Fruit fly (Drosophila melanogaster) whole organism, embryonic: ENCODE measurements around the gene Jon99Fii.

Source experiments
- ATbp ChIP-seq: fragments of 200-800 bp; sonication (Bioruptor generic); optimal IDR thresholded peaks from 2 replicates; lab custom pipeline; 2017; ENCODE audit warnings: missing biosample characterization, mild to moderate bottlenecking, missing genetic modification characterization, missing genetic modification reagents
- Bgb ChIP-seq: fragments of 200-800 bp; sonication (Bioruptor generic); IDR thresholded peaks from 2 replicates; pipeline ENCODE4 v1.3.6; 2022; ENCODE audit warnings: missing biosample characterization, missing genetic modification characterization; ENCODE audit not compliant: partially characterized antibody
- BtbVII ChIP-seq: fragments of 200-800 bp; sonication (Bioruptor generic); optimal IDR thresholded peaks from 3 replicates; lab custom pipeline; 2017; ENCODE audit warnings: missing biosample characterization, mild to moderate bottlenecking, missing genetic modification characterization
- CG11695 ChIP-seq: fragments of 200-800 bp; sonication (Bioruptor generic); IDR thresholded peaks from 3 replicates; pipeline ENCODE4 v1.3.6; 2022; ENCODE audit warnings: missing biosample characterization, missing genetic modification characterization
- CG12769 ChIP-seq: fragments of 200-800 bp; sonication (Bioruptor generic); optimal IDR thresholded peaks from 2 replicates; lab custom pipeline; 2019; ENCODE audit warnings: missing biosample characterization, mild to moderate bottlenecking, missing genetic modification characterization, moderate library complexity
- CG13287 ChIP-seq: fragments of 200-800 bp; sonication (Bioruptor generic); IDR thresholded peaks from 2 replicates; pipeline ENCODE4 v1.3.6; 2022; ENCODE audit warnings: missing biosample characterization, missing genetic modification characterization; ENCODE audit not compliant: partially characterized antibody
- CG13296 ChIP-seq: fragments of 200-800 bp; sonication (Bioruptor generic); optimal IDR thresholded peaks from 3 replicates; lab custom pipeline; 2018; ENCODE audit warnings: missing biosample characterization, mild to moderate bottlenecking, missing genetic modification characterization
- CG42726 ChIP-seq: fragments of 200-800 bp; sonication (Bioruptor generic); IDR thresholded peaks from 2 replicates; pipeline ENCODE4 v1.3.6; 2022; ENCODE audit warnings: missing biosample characterization, missing genetic modification characterization; ENCODE audit not compliant: partially characterized antibody
- CG4617 ChIP-seq: fragments of 200-800 bp; sonication (Bioruptor generic); optimal IDR thresholded peaks from 3 replicates; lab custom pipeline; 2016; ENCODE audit warnings: missing biosample characterization, missing genetic modification characterization, borderline replicate concordance
- CG8290 ChIP-seq, 3 experiments: fragments of 200-800 bp; sonication (Bioruptor generic); optimal IDR thresholded peaks; 2 replicates each; lab custom pipeline; 2016 to 2019; ENCODE audit warnings: missing biosample characterization in 3 of 3, missing genetic modification characterization in 3 of 3, mild to moderate bottlenecking in 2 of 3, moderate library complexity in 1 of 3
- CG8478 ChIP-seq: fragments of >200 bp; optimal IDR thresholded peaks from 2 replicates; lab custom pipeline; 2018
- CTCF ChIP-seq: fragments of 200-800 bp; sonication (Bioruptor generic); optimal IDR thresholded peaks from 2 replicates; lab custom pipeline; 2017; ENCODE audit warnings: missing biosample characterization, mild to moderate bottlenecking, missing genetic modification characterization, moderate library complexity
- Dbx ChIP-seq: fragments of 200-800 bp; sonication (Bioruptor generic); IDR thresholded peaks from 3 replicates; pipeline ENCODE4 v1.3.6; 2022; ENCODE audit warnings: missing biosample characterization, missing genetic modification characterization
- Drgx ChIP-seq: fragments of 200-800 bp; sonication (Bioruptor generic); IDR thresholded peaks from 2 replicates; pipeline ENCODE4 v1.3.6; 2022; ENCODE audit warnings: missing biosample characterization, missing genetic modification characterization
- E2f2 ChIP-seq: fragments of 200-800 bp; sonication (Bioruptor generic); IDR thresholded peaks from 2 replicates; pipeline ENCODE4 v1.3.6; 2022; ENCODE audit warnings: missing biosample characterization, missing genetic modification characterization
- Eip74EF ChIP-seq, 2 experiments: fragments of 200-800 bp in 1 of 2; fragments of >200 bp in 1 of 2; sonication (Bioruptor generic) in 1 of 2; optimal IDR thresholded peaks; 2 replicates each; lab custom pipeline; 2017 to 2019; ENCODE audit warnings: missing biosample characterization in 2 of 2, missing genetic modification characterization in 2 of 2, mild to moderate bottlenecking in 1 of 2, moderate library complexity in 1 of 2
- Med ChIP-seq: fragments of 200-800 bp; sonication (Bioruptor generic); peaks from one replicate; lab custom pipeline; 2016; ENCODE audit warnings: missing biosample characterization, missing genetic modification characterization, mild to moderate bottlenecking, inconsistent platforms, moderate library complexity
- Nf-YC ChIP-seq: fragments of 200-800 bp; optimal IDR thresholded peaks from 3 replicates; lab custom pipeline; 2019; ENCODE audit warnings: missing biosample characterization, mild to moderate bottlenecking, missing genetic modification characterization, moderate library complexity
- Sox102F ChIP-seq: fragments of 200-800 bp; sonication (Bioruptor generic); optimal IDR thresholded peaks from 2 replicates; lab custom pipeline; 2018; ENCODE audit warnings: missing biosample characterization, mild to moderate bottlenecking, missing genetic modification characterization, moderate library complexity
- Trl ChIP-seq, 3 experiments: fragments of >200 bp in 2 of 3; fragments of 200-800 bp in 1 of 3; sonication (Bioruptor generic) in 1 of 3; optimal IDR thresholded peaks; 2 replicates in 1 of 3; 3 replicates in 2 of 3; lab custom pipeline; 2016 to 2017; ENCODE audit warnings: missing biosample characterization in 1 of 3, missing genetic modification characterization in 1 of 3
- Xbp1 ChIP-seq: fragments of 200-800 bp; sonication (Bioruptor generic); optimal IDR thresholded peaks from 3 replicates; lab custom pipeline; 2016; ENCODE audit warnings: missing biosample characterization, mild to moderate bottlenecking, missing genetic modification characterization
- bsh ChIP-seq, 2 experiments: fragments of 200-800 bp; sonication (Bioruptor generic); optimal IDR thresholded peaks; 2 replicates each; lab custom pipeline; 2017 to 2018; ENCODE audit warnings: mild to moderate bottlenecking in 2 of 2, missing biosample characterization in 2 of 2, missing genetic modification characterization in 2 of 2, moderate library complexity in 1 of 2
- chm ChIP-seq: fragments of 200-800 bp; sonication (Bioruptor generic); IDR thresholded peaks from 2 replicates; pipeline ENCODE4 v1.3.6; 2022; ENCODE audit warnings: missing biosample characterization, missing genetic modification characterization
- ci ChIP-seq: fragments of 200-800 bp; sonication (Bioruptor generic); IDR thresholded peaks from 3 replicates; pipeline ENCODE4 v1.3.6; 2022; ENCODE audit warnings: missing biosample characterization, missing genetic modification characterization
- dmrt99B ChIP-seq: fragments of 200-800 bp; sonication (Bioruptor generic); optimal IDR thresholded peaks from 2 replicates; lab custom pipeline; 2018; ENCODE audit warnings: missing biosample characterization, mild to moderate bottlenecking, missing genetic modification characterization, moderate library complexity
- eve ChIP-seq, 2 experiments: fragments of >200 bp; optimal IDR thresholded peaks; 2 replicates each; lab custom pipeline; 2017; ENCODE audit warnings: missing biosample characterization in 2 of 2, missing genetic modification characterization in 2 of 2
- gfzf ChIP-seq: fragments of 200-800 bp; sonication (Bioruptor generic); optimal IDR thresholded peaks from 2 replicates; lab custom pipeline; 2016; ENCODE audit warnings: missing biosample characterization, mild to moderate bottlenecking, missing genetic modification characterization, moderate library complexity
- h ChIP-seq: fragments of >200 bp; optimal IDR thresholded peaks from 2 replicates; lab custom pipeline; 2017
- kay ChIP-seq: fragments of 200-800 bp; sonication (Bioruptor generic); optimal IDR thresholded peaks from 2 replicates; lab custom pipeline; 2016; ENCODE audit warnings: missing biosample characterization, missing genetic modification characterization
- knrl ChIP-seq: fragments of 200-800 bp; sonication (Bioruptor generic); IDR thresholded peaks from 3 replicates; pipeline ENCODE4 v1.3.6; 2022; ENCODE audit warnings: missing biosample characterization, missing genetic modification characterization; ENCODE audit not compliant: partially characterized antibody
- lilli ChIP-seq: fragments of 200-800 bp; sonication (Bioruptor generic); optimal IDR thresholded peaks from 3 replicates; lab custom pipeline; 2016; ENCODE audit warnings: missing biosample characterization, missing genetic modification characterization
- lmd ChIP-seq: fragments of 200-800 bp; sonication (Bioruptor generic); IDR thresholded peaks from 2 replicates; pipeline ENCODE4 v1.3.6; 2022; ENCODE audit warnings: missing biosample characterization, missing genetic modification characterization
- mirr ChIP-seq: fragments of 200-800 bp; sonication (Bioruptor generic); optimal IDR thresholded peaks from 3 replicates; lab custom pipeline; 2018; ENCODE audit warnings: missing biosample characterization, mild to moderate bottlenecking, missing genetic modification characterization
- nerfin-2 ChIP-seq: fragments of 200-800 bp; sonication (Bioruptor generic); IDR thresholded peaks from 2 replicates; pipeline ENCODE4 v1.3.6; 2022; ENCODE audit warnings: missing biosample characterization, missing genetic modification characterization; ENCODE audit not compliant: partially characterized antibody
- nom ChIP-seq: fragments of 200-800 bp; sonication (Bioruptor generic); optimal IDR thresholded peaks from 2 replicates; lab custom pipeline; 2017; ENCODE audit warnings: missing biosample characterization, missing genetic modification characterization, mild to moderate bottlenecking, moderate library complexity, missing genetic modification reagents
- scrt ChIP-seq: fragments of 200-800 bp; sonication (Bioruptor generic); optimal IDR thresholded peaks from 2 replicates; lab custom pipeline; 2018; ENCODE audit warnings: missing biosample characterization, mild to moderate bottlenecking, missing genetic modification characterization, moderate library complexity
- sd ChIP-seq: fragments of 200-800 bp; sonication (Bioruptor generic); optimal IDR thresholded peaks from 3 replicates; lab custom pipeline; 2018; ENCODE audit warnings: missing biosample characterization, mild to moderate bottlenecking, missing genetic modification characterization, moderate library complexity
- sens ChIP-seq: fragments of 200-800 bp; sonication (Bioruptor generic); peaks from one replicate; lab custom pipeline; 2016; ENCODE audit warnings: missing biosample characterization, missing genetic modification characterization
- tna ChIP-seq: fragments of 200-800 bp; sonication (Bioruptor generic); IDR thresholded peaks from 2 replicates; pipeline ENCODE4 v1.3.6; 2022; ENCODE audit warnings: missing biosample characterization, missing genetic modification characterization; ENCODE audit not compliant: partially characterized antibody
- unpg ChIP-seq: fragments of 200-800 bp; sonication (Bioruptor generic); optimal IDR thresholded peaks from 3 replicates; lab custom pipeline; 2018; ENCODE audit warnings: missing biosample characterization, mild to moderate bottlenecking, missing genetic modification characterization, moderate library complexity
- vvl ChIP-seq: fragments of 200-800 bp; sonication (Bioruptor generic); IDR thresholded peaks from 2 replicates; pipeline ENCODE4 v1.3.6; 2022; ENCODE audit warnings: missing biosample characterization, missing genetic modification characterization
- zen2 ChIP-seq: fragments of 200-800 bp; sonication (Bioruptor generic); IDR thresholded peaks from 3 replicates; pipeline ENCODE4 v1.3.6; 2022; ENCODE audit warnings: missing biosample characterization, missing genetic modification characterization; ENCODE audit not compliant: partially characterized antibody

The Jon99Fii gene

DNA sequence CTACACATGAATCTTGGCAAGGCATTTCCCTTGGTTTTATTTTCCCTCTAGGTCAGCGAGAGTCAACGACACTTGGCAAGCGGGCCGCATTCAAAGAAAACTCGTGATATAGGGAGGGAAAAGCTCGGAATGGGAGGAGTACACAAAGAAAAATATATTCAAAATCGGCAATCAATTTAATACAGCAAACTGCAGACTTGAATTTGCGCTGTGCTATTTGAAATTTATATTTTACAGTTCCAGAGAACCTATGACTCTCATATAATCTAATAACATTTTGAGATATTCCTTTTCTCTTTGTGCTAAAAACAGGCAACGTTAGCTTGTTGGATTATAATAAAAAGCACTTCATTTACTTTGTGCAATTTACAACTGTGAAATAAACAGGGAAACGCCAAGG is 41.8 kb upstream of the Jon99Fii start (continued):
- 0 out of 2 replicates have a peak, but pooled peaks have one; percentile 19 for TF ChIP-seq lmd (GFP tag; lab: Robert Waterston, UW)
- peak; percentile 20; the same call in 1 of the 2 replicates for TF ChIP-seq vvl (GFP tag; lab: Robert Waterston, UW)
- TF ChIP-seq Med (GFP tag; lab: Kevin White, UChicago), result peak; percentile 48
- TF ChIP-seq Sox102F (GFP tag; lab: Kevin White, UChicago), result peak; percentile 23
- TF ChIP-seq CG11695 (GFP tag; lab: Robert Waterston, UW), result 0 out of 3 replicates have a peak, but pooled peaks have one; percentile 10
- TF ChIP-seq eve (GFP tag; optimal IDR thresholded peaks at IDR 0.05; lab: Kevin White, UChicago), result peak in 1 of 2 experiments; percentile 23
- TF ChIP-seq CG12769 (tag; lab: Kevin White, UChicago), result peak; percentile 65
- 0 out of 3 replicates have a peak, but pooled peaks have one; percentile 30 for TF ChIP-seq ci (GFP tag; lab: Robert Waterston, UW)
- peak; percentile 38 for TF ChIP-seq sens
- TF ChIP-seq dmrt99B (tag; lab: Kevin White, UChicago), result peak; percentile 2
- TF ChIP-seq bsh (GFP tag; optimal IDR thresholded peaks at IDR 0.05; lab: Kevin White, UChicago), result peak in 1 of 2 experiments; percentile 29
- peak; percentile 9 for TF ChIP-seq unpg
- TF ChIP-seq, all 482 proteins: peak for 19

DNA sequence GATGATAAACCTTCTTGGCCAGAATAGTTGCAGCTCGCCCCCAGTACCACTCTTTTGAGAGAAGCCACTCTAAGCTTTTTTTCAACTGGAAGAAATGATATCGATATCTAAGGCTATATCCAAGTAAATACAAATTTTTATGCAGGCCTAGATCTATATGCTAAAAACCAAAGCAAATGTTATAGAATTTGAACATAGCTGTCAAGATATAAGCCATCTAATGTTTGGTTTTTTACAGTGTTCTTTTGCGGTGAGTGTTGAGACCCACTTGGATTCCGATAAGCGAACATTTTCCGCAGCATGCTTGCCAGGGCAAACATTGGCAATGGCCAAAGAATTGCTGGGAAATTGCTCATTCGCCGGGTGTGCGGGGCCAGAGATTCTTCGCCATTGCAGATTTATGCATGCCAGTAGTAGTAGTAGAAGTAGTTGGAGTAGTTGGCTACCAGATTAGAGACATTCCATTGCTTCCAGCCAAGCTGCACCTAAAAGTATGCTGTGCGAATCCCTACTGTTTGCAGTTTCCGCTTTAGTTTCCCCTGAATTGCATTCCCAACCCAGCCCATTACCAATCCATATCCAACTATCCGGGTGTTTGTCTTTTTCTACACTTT is 41.1 kb upstream of the Jon99Fii start:
- peak; percentile 52 for TF ChIP-seq Med (GFP tag; lab: Kevin White, UChicago)
- TF ChIP-seq sens, result peak; percentile 56
- peak; percentile 24 for TF ChIP-seq CG8478 (lab: Kevin White, UChicago)
- TF ChIP-seq ci (GFP tag; lab: Robert Waterston, UW), result 0 out of 3 replicates have a peak, but pooled peaks have one; percentile 28
- TF ChIP-seq chm, result no peak
- TF ChIP-seq, all 482 proteins: peak for 4

DNA sequence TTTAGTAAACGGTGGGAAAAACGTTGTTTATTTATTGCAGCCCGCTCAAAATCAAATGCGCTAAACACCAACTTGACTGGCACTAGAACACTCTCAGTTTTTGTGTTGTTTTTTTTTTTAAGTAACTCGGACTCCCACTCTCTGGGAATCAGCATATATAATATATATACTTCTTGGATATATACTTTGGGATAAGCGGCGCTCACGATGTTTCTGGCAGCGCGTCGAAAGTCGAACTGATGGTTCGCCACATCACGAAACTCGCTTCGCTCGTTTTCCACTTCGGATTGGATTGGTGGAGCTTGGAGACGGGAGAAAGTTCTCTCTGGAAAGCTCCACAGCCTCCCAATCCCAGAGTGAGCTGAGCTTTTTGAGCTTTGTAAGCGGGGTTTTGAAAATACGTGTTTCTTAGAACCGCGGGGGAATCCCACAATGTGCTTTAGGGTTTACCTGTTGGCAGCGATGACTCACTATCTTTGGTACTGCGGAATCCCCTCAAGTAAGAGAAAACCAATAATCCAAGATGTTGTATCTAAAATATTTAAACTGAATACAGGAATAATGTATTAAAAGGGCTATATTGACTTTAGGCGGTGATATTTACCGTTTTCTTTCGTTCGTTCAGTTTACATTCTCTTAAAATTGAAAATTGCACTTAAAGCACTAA is 39.2 kb upstream of the Jon99Fii start, which contains the start of gene jdp:
Gene jdp (minus strand): TSS at position 239 of the 667 bp plus-strand sequence.
- TF ChIP-seq CG4617 (GFP tag; lab: Kevin White, UChicago) (no peak), E2f2 (GFP tag; lab: Robert Waterston, UW) (peak; percentile 27; the same call in 1 of the 2 replicates), CG13296 (peak; percentile 3), gfzf (GFP tag; lab: Kevin White, UChicago) (no peak), Trl (optimal IDR thresholded peaks at IDR 0.05; lab: Kevin White, UChicago) (peak; percentile 15 to 24), Trl (GFP tag; optimal IDR thresholded peaks at IDR 0.05; lab: Kevin White, UChicago) (no peak), Nf-YC (tag; lab: Kevin White, UChicago) (peak; percentile 65), scrt (GFP tag; lab: Kevin White, UChicago) (peak; percentile 42), CG13287 (GFP tag; lab: Robert Waterston, UW) (peak; percentile 20; the same call in 1 of the 2 replicates), knrl (no peak), mirr (GFP tag; lab: Kevin White, UChicago) (peak; percentile 2), chm (peak; percentile 20; the same call in 1 of the 2 replicates), Drgx (GFP tag; lab: Robert Waterston, UW) (peak; percentile 54), CG8290 (GFP tag; optimal IDR thresholded peaks at IDR 0.05; lab: Kevin White, UChicago) (no peak), CG8290 (tag; optimal IDR thresholded peaks at IDR 0.05; lab: Kevin White, UChicago) (peak in 1 of 2 experiments; percentile 26), kay (peak; percentile 72), Xbp1 (GFP tag; lab: Kevin White, UChicago) (no peak), BtbVII (GFP tag; lab: Kevin White, UChicago) (peak; percentile 33), CG42726 (GFP tag; lab: Robert Waterston, UW) (0 out of 2 replicates have a peak, but pooled peaks have one; percentile 50), ATbp (peak; percentile 21), Eip74EF (GFP tag; optimal IDR thresholded peaks at IDR 0.05; lab: Kevin White, UChicago) (peak in 1 of 2 experiments; percentile 8), h (lab: Kevin White, UChicago) (no peak), nerfin-2 (no peak), lilli (GFP tag; lab: Kevin White, UChicago) (no peak), Dbx (peak; percentile 25; the same call in 1 of the 3 replicates), Med (GFP tag; lab: Kevin White, UChicago) (peak; percentile 74), Bgb (GFP tag; lab: Robert Waterston, UW) (peak; percentile 45; the same call in 1 of the 2 replicates), sd (tag; lab: Kevin White, UChicago) (peak; percentile 43), tna (GFP tag; lab: Robert Waterston, UW) (peak; percentile 31; the same call in 1 of the 2 replicates), zen2 (GFP tag; lab: Robert Waterston, UW) (peak; percentile 9; the same call in 1 of the 3 replicates), nom (GFP tag; lab: Kevin White, UChicago) (peak; percentile 41), CTCF (GFP tag; lab: Kevin White, UChicago) (peak; percentile 15)
